Fruit fly (Drosophila melanogaster) whole organism, embryonic: ENCODE data around the gene CG10376.

ENCODE experiments used
- B-H1 ChIP-seq: fragments of 200-800 bp; sonication (Bioruptor generic); IDR thresholded peaks from 3 replicates; pipeline ENCODE4 v1.3.6; 2022; ENCODE audit warnings: missing biosample characterization, missing genetic modification characterization
- B-H2 ChIP-seq: fragments of 200-800 bp; sonication (Bioruptor generic); optimal IDR thresholded peaks from 2 replicates; lab custom pipeline; 2018; ENCODE audit warnings: missing biosample characterization, mild to moderate bottlenecking, missing genetic modification characterization
- CG10543 ChIP-seq: fragments of 200-800 bp; sonication (Bioruptor generic); optimal IDR thresholded peaks from 3 replicates; lab custom pipeline; 2017; ENCODE audit warnings: missing biosample characterization, mild to moderate bottlenecking, missing genetic modification characterization, moderate library complexity
- CG11696 ChIP-seq: fragments of 200-800 bp; sonication (Bioruptor generic); IDR thresholded peaks from 2 replicates; pipeline ENCODE4 v1.3.6; 2022; ENCODE audit warnings: missing biosample characterization, missing genetic modification characterization
- CG1233 ChIP-seq: fragments of 200-800 bp; sonication (Bioruptor generic); optimal IDR thresholded peaks from 4 replicates; lab custom pipeline; 2018; ENCODE audit warnings: missing biosample characterization, mild to moderate bottlenecking, missing genetic modification characterization
- CG13424 ChIP-seq: fragments of 200-800 bp; sonication (Bioruptor generic); optimal IDR thresholded peaks from 2 replicates; lab custom pipeline; 2019; ENCODE audit warnings: missing biosample characterization, mild to moderate bottlenecking, missing genetic modification characterization, moderate library complexity
- CG13624 ChIP-seq: fragments of 200-800 bp; sonication (Bioruptor generic); optimal IDR thresholded peaks from 2 replicates; lab custom pipeline; 2016; ENCODE audit warnings: missing biosample characterization, missing genetic modification characterization
- CG1792 ChIP-seq: fragments of 200-800 bp; sonication (Bioruptor generic); optimal IDR thresholded peaks from 2 replicates; lab custom pipeline; 2016; ENCODE audit warnings: missing biosample characterization, missing genetic modification characterization
- CG18476 ChIP-seq: fragments of 200-800 bp; sonication (Bioruptor generic); optimal IDR thresholded peaks from 2 replicates; lab custom pipeline; 2016; ENCODE audit warnings: missing biosample characterization, mild to moderate bottlenecking, missing genetic modification characterization
- CG2678 ChIP-seq: fragments of 200-800 bp; sonication (Bioruptor generic); optimal IDR thresholded peaks from 3 replicates; lab custom pipeline; 2019; ENCODE audit warnings: missing biosample characterization, mild to moderate bottlenecking, missing genetic modification characterization, moderate library complexity
- CG30020 ChIP-seq: fragments of 200-800 bp; optimal IDR thresholded peaks from 2 replicates; lab custom pipeline; 2019; ENCODE audit warnings: missing biosample characterization, mild to moderate bottlenecking, missing genetic modification characterization, moderate library complexity
- CG31388 ChIP-seq: fragments of 200-800 bp; sonication (Bioruptor generic); optimal IDR thresholded peaks from 2 replicates; lab custom pipeline; 2016; ENCODE audit warnings: missing biosample characterization, missing genetic modification characterization
- CG3163 ChIP-seq: fragments of 200-800 bp; sonication (Bioruptor generic); optimal IDR thresholded peaks from 3 replicates; lab custom pipeline; 2016; ENCODE audit warnings: missing biosample characterization, missing genetic modification characterization
- CG34224 ChIP-seq: fragments of 200-800 bp; sonication (Bioruptor generic); IDR thresholded peaks from 3 replicates; pipeline ENCODE4 v1.3.6; 2022; ENCODE audit warnings: missing biosample characterization, missing genetic modification characterization; ENCODE audit not compliant: partially characterized antibody
- CG34422 ChIP-seq: fragments of 200-800 bp; sonication (Bioruptor generic); IDR thresholded peaks from 3 replicates; pipeline ENCODE4 v1.3.6; 2022; ENCODE audit warnings: missing biosample characterization, missing genetic modification characterization
- CG4424 ChIP-seq: fragments of 200-800 bp; sonication (Bioruptor generic); optimal IDR thresholded peaks from 3 replicates; lab custom pipeline; 2016; ENCODE audit warnings: missing biosample characterization, missing genetic modification characterization
- CG4820 ChIP-seq: fragments of 200-800 bp; sonication (Bioruptor generic); optimal IDR thresholded peaks from 3 replicates; lab custom pipeline; 2016; ENCODE audit warnings: missing biosample characterization, missing genetic modification characterization
- CG6175 ChIP-seq: fragments of 200-800 bp; sonication (Bioruptor generic); IDR thresholded peaks from 3 replicates; pipeline ENCODE4 v1.3.6; 2022; ENCODE audit warnings: missing biosample characterization, missing genetic modification characterization
- CG7928 ChIP-seq: fragments of 200-800 bp; sonication (Bioruptor generic); optimal IDR thresholded peaks from 2 replicates; lab custom pipeline; 2017; ENCODE audit warnings: missing biosample characterization, mild to moderate bottlenecking, missing genetic modification characterization
- CG7987 ChIP-seq: fragments of 200-800 bp; sonication (Bioruptor generic); optimal IDR thresholded peaks from 2 replicates; lab custom pipeline; 2018; ENCODE audit warnings: missing biosample characterization, mild to moderate bottlenecking, missing genetic modification characterization, moderate library complexity
- CG8478 ChIP-seq: fragments of >200 bp; optimal IDR thresholded peaks from 2 replicates; lab custom pipeline; 2018
- CG8924 ChIP-seq: fragments of 200-800 bp; optimal IDR thresholded peaks from 3 replicates; lab custom pipeline; 2019; ENCODE audit warnings: missing biosample characterization, mild to moderate bottlenecking, missing genetic modification characterization, moderate library complexity
- Dfd ChIP-seq, 2 experiments: fragments of >200 bp; optimal IDR thresholded peaks; 2 replicates each; lab custom pipeline; 2017; ENCODE audit warnings: missing biosample characterization in 2 of 2, missing genetic modification characterization in 2 of 2
- Dp ChIP-seq: fragments of 200-800 bp; sonication (Bioruptor generic); optimal IDR thresholded peaks from 2 replicates; lab custom pipeline; 2018; ENCODE audit warnings: missing biosample characterization, mild to moderate bottlenecking, missing genetic modification characterization, moderate library complexity
- Elba2 ChIP-seq: fragments of 200-800 bp; sonication (Bioruptor generic); optimal IDR thresholded peaks from 3 replicates; lab custom pipeline; 2016; ENCODE audit warnings: missing biosample characterization, missing genetic modification characterization
- H15 ChIP-seq: fragments of 200-800 bp; sonication (Bioruptor generic); IDR thresholded peaks from 3 replicates; pipeline ENCODE4 v1.3.6; 2022; ENCODE audit warnings: missing biosample characterization, missing genetic modification characterization
- H2.0 ChIP-seq: fragments of 200-800 bp; sonication (Bioruptor generic); IDR thresholded peaks from 2 replicates; pipeline ENCODE4 v1.3.6; 2022; ENCODE audit warnings: missing biosample characterization, missing genetic modification characterization
- Hr39 ChIP-seq: fragments of >200 bp; optimal IDR thresholded peaks from 2 replicates; lab custom pipeline; 2017
- Hr51 ChIP-seq, 2 experiments: fragments of 200-800 bp; sonication (Bioruptor generic); optimal IDR thresholded peaks; 2 replicates in 1 of 2; 3 replicates in 1 of 2; lab custom pipeline; 2016 to 2018; ENCODE audit warnings: missing biosample characterization in 2 of 2, missing genetic modification characterization in 2 of 2, mild to moderate bottlenecking in 1 of 2, moderate library complexity in 1 of 2
- Lim3 ChIP-seq: fragments of 200-800 bp; sonication (Bioruptor generic); IDR thresholded peaks from 2 replicates; pipeline ENCODE4 v1.3.6; 2022; ENCODE audit warnings: missing biosample characterization, missing genetic modification characterization
- Scr ChIP-seq: fragments of 200-800 bp; sonication (Bioruptor generic); IDR thresholded peaks from 2 replicates; pipeline ENCODE4 v1.3.6; 2022; ENCODE audit warnings: missing biosample characterization, missing genetic modification characterization; ENCODE audit not compliant: partially characterized antibody
- Tbp ChIP-seq: fragments of >200 bp; optimal IDR thresholded peaks from 2 replicates; lab custom pipeline; 2018; ENCODE audit warnings: missing biosample characterization, missing genetic modification characterization
- ap ChIP-seq: fragments of 200-800 bp; sonication (Bioruptor generic); IDR thresholded peaks from 2 replicates; pipeline ENCODE4 v1.3.6; 2022; ENCODE audit warnings: missing biosample characterization, missing genetic modification characterization
- caup ChIP-seq: fragments of 200-800 bp; sonication (Bioruptor generic); optimal IDR thresholded peaks from 3 replicates; lab custom pipeline; 2017; ENCODE audit warnings: missing biosample characterization, mild to moderate bottlenecking, missing genetic modification characterization, moderate library complexity; ENCODE audit not compliant: severe bottlenecking
- cg ChIP-seq: fragments of 200-800 bp; sonication (Bioruptor generic); optimal IDR thresholded peaks from 3 replicates; lab custom pipeline; 2019; ENCODE audit warnings: missing biosample characterization, mild to moderate bottlenecking, missing genetic modification characterization, moderate library complexity
- cwo ChIP-seq: fragments of 200-800 bp; sonication (Bioruptor generic); optimal IDR thresholded peaks from 3 replicates; lab custom pipeline; 2017; ENCODE audit warnings: missing biosample characterization, missing genetic modification characterization, mild to moderate bottlenecking, moderate library complexity, missing genetic modification reagents
- da ChIP-seq: fragments of 200-800 bp; sonication (Bioruptor generic); optimal IDR thresholded peaks from 2 replicates; lab custom pipeline; 2016; ENCODE audit warnings: missing biosample characterization, missing genetic modification characterization
- disco-r ChIP-seq: fragments of 200-800 bp; sonication (Bioruptor generic); optimal IDR thresholded peaks from 2 replicates; lab custom pipeline; 2016; ENCODE audit warnings: missing biosample characterization, missing genetic modification characterization
- dm ChIP-seq: fragments of 200-800 bp; sonication (Bioruptor generic); optimal IDR thresholded peaks from 3 replicates; lab custom pipeline; 2016; ENCODE audit warnings: missing biosample characterization, missing genetic modification characterization
- dpn ChIP-seq, 2 experiments: fragments of 200-800 bp; sonication (Bioruptor generic); optimal IDR thresholded peaks; 3 replicates each; lab custom pipeline; 2016; ENCODE audit warnings: missing biosample characterization in 2 of 2, missing genetic modification characterization in 2 of 2
- ems ChIP-seq: fragments of 200-800 bp; sonication (Bioruptor generic); optimal IDR thresholded peaks from 3 replicates; lab custom pipeline; 2016; ENCODE audit warnings: missing biosample characterization, missing genetic modification characterization
- ftz-f1 ChIP-seq: fragments of 200-800 bp; sonication (Bioruptor generic); optimal IDR thresholded peaks from 2 replicates; lab custom pipeline; 2016; ENCODE audit warnings: missing biosample characterization, missing genetic modification characterization
- gfzf ChIP-seq: fragments of 200-800 bp; sonication (Bioruptor generic); optimal IDR thresholded peaks from 2 replicates; lab custom pipeline; 2016; ENCODE audit warnings: missing biosample characterization, mild to moderate bottlenecking, missing genetic modification characterization, moderate library complexity
- gsb ChIP-seq: fragments of 200-800 bp; sonication (Bioruptor generic); IDR thresholded peaks from 2 replicates; pipeline ENCODE4 v1.3.6; 2022; ENCODE audit warnings: missing biosample characterization, missing genetic modification characterization
- gsb-n ChIP-seq: fragments of 200-800 bp; sonication (Bioruptor generic); optimal IDR thresholded peaks from 3 replicates; lab custom pipeline; 2018; ENCODE audit warnings: missing biosample characterization, mild to moderate bottlenecking, missing genetic modification characterization
- hb ChIP-seq: fragments of 200-800 bp; sonication (Bioruptor generic); IDR thresholded peaks from 3 replicates; pipeline ENCODE4 v1.3.6; 2022; ENCODE audit warnings: missing biosample characterization, missing genetic modification characterization; ENCODE audit not compliant: partially characterized antibody
- ken ChIP-seq: fragments of 200-800 bp; sonication (Bioruptor generic); IDR thresholded peaks from 3 replicates; pipeline ENCODE4 v1.3.6; 2022; ENCODE audit warnings: missing biosample characterization, missing genetic modification characterization
- lab ChIP-seq: fragments of 200-800 bp; sonication (Bioruptor generic); optimal IDR thresholded peaks from 3 replicates; lab custom pipeline; 2017; ENCODE audit warnings: missing biosample characterization, missing genetic modification characterization, mild to moderate bottlenecking, moderate library complexity, missing genetic modification reagents
- psq ChIP-seq: fragments of 200-800 bp; sonication (Bioruptor generic); optimal IDR thresholded peaks from 2 replicates; lab custom pipeline; 2017; ENCODE audit warnings: missing biosample characterization, missing genetic modification characterization
- wek ChIP-seq: fragments of 200-800 bp; sonication (Bioruptor generic); optimal IDR thresholded peaks from 3 replicates; lab custom pipeline; 2018; ENCODE audit warnings: missing biosample characterization, mild to moderate bottlenecking, missing genetic modification characterization, moderate library complexity

CG10376 gene

DNA sequence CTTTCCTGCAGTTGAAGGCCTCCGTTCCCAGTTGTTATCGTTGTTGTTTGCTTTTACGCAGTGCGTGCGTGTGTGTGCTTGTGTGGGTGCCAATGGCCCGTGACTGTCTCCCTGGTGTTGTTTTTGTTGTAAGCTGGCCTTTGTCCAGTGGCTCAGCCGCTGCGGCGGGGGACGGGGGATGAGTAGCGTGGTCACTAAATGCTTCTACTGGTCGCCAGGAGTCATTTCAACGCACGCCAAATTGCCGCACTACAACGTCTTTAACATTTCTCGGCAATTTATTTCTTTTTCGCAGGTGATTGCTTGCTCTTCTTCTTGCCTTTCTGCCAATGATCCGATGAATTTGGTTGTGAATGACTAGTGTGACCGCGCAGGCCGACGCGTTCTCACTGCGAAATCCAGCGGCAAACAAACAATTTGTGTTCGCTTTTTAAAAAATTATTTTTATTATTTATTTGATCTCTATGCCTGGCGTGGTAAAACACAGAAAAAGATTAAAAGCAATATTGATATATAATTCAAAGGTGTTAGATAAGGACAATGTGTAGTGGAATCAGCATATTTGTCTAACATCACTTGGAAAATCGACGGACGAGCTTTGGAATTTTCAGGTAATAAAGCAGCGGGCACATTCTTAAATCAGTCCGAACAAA is 5.5 kb upstream of the CG10376 start, which contains the start of the genes Faf2 and Grip71 (continued):
- TF ChIP-seq H2.0 (peak; percentile 91), CG10543 (GFP tag; lab: Kevin White, UChicago) (peak; percentile 84), ken (GFP tag; lab: Robert Waterston, UW) (peak; percentile 96), CG34224 (GFP tag; lab: Robert Waterston, UW) (0 out of 3 replicates have a peak, but pooled peaks have one; percentile 26), caup (GFP tag; lab: Kevin White, UChicago) (peak; percentile 84), gsb (GFP tag; lab: Robert Waterston, UW) (peak; percentile 88), cg (GFP tag; lab: Kevin White, UChicago) (peak; percentile 89), CG7928 (GFP tag; lab: Kevin White, UChicago) (peak; percentile 69), hb (GFP tag; lab: Robert Waterston, UW) (peak; percentile 53; the same call in 1 of the 3 replicates), Elba2 (GFP tag; lab: Kevin White, UChicago) (peak; percentile 54), CG18476 (GFP tag; lab: Kevin White, UChicago) (peak; percentile 90), B-H2 (peak; percentile 83), CG13424 (tag; lab: Kevin White, UChicago) (peak; percentile 91), wek (GFP tag; lab: Kevin White, UChicago) (no peak), cwo (GFP tag; lab: Kevin White, UChicago) (peak; percentile 17), ap (peak; percentile 93), CG8924 (tag; lab: Kevin White, UChicago) (peak; percentile 86), B-H1 (GFP tag; lab: Robert Waterston, UW) (peak; percentile 94), CG6175 (GFP tag; lab: Robert Waterston, UW) (peak; percentile 84), psq (GFP tag; lab: Kevin White, UChicago) (peak; percentile 77), CG34422 (GFP tag; lab: Robert Waterston, UW) (peak; percentile 97), da (GFP tag; lab: Kevin White, UChicago) (peak; percentile 59), disco-r (GFP tag; lab: Kevin White, UChicago) (peak; percentile 40), CG7987 (GFP tag; lab: Kevin White, UChicago) (peak; percentile 73), CG11696 (GFP tag; lab: Robert Waterston, UW) (peak; percentile 76), dm (peak; percentile 53), Tbp (GFP tag; lab: Kevin White, UChicago) (no peak), Hr39 (lab: Kevin White, UChicago) (no peak), Dfd (GFP tag; optimal IDR thresholded peaks at IDR 0.05; lab: Kevin White, UChicago) (peak; percentile 43 to 65), lab (GFP tag; lab: Kevin White, UChicago) (peak; percentile 85), CG13624 (peak; percentile 75), CG8478 (lab: Kevin White, UChicago) (peak; percentile 80), CG30020 (tag; lab: Kevin White, UChicago) (peak; percentile 94), Hr51 (GFP tag; optimal IDR thresholded peaks at IDR 0.05; lab: Kevin White, UChicago) (peak; percentile 79 to 86), CG1792 (GFP tag; lab: Kevin White, UChicago) (peak; percentile 70), H15 (peak; percentile 94), ftz-f1 (GFP tag; lab: Kevin White, UChicago) (peak; percentile 59), ems (peak; percentile 90), Dp (GFP tag; lab: Kevin White, UChicago) (peak; percentile 79), Lim3 (GFP tag; lab: Robert Waterston, UW) (peak; percentile 76), Scr (GFP tag; lab: Robert Waterston, UW) (peak; percentile 57), CG31388 (GFP tag; lab: Kevin White, UChicago) (peak; percentile 88), dpn (GFP tag; optimal IDR thresholded peaks at IDR 0.05; lab: Kevin White, UChicago) (peak; percentile 87 to 92), gfzf (peak; percentile 86), CG3163 (GFP tag; lab: Kevin White, UChicago) (peak; percentile 42), CG2678 (tag; lab: Kevin White, UChicago) (peak; percentile 89), gsb-n (tag; lab: Kevin White, UChicago) (peak; percentile 85), CG4424 (GFP tag; lab: Kevin White, UChicago) (peak; percentile 94), CG1233 (peak; percentile 78), CG4820 (GFP tag; lab: Kevin White, UChicago) (peak; percentile 88)
